Worm (Caenorhabditis elegans): Measurements from ENCODE around the gene dhrr-1.

DNA sequence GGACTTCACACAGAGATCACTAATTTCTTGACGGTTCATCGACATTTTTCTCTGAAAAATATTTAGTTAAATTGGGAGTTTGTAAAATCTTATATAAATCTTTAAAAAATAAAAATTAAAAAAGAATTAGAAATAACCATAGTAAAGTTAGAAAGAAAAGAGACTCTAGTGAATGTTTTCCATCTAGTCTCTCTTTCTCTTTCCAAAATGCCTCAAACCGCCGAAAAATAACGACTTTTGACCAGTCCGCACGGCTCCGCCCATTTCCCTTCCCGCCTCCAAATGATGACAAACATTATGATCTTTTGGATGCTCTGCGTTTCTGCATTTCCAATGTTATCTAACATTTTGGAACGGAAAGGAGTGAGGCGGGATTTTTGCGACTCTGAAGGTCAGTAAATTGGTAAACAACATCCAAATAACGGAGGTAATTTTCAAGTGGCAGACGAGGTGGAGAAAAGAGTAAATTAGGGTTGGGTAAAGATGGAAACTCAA lies 21.2 kb upstream of the dhrr-1 start, which contains the start of gene glb-1:
- no peak for TF ChIP-seq him-1 (tag; optimal IDR thresholded peaks at IDR 0.05)
- no peak for TF ChIP-seq W03F9.2 (tag; optimal IDR thresholded peaks at IDR 0.05)
- no peak for TF ChIP-seq dao-5 (tag; optimal IDR thresholded peaks at IDR 0.05)
